Worm (Caenorhabditis elegans) whole organism, midembryonic: Measurements from ENCODE around the gene cux-7.

Experiments
- cog-1 ChIP-seq: sonication (generic microtip); optimal IDR thresholded peaks from 2 replicates; lab custom pipeline; 2016; ENCODE audit warnings: missing genetic modification characterization, missing compliant biosample characterization
- flt-1 ChIP-seq: fragments of 200-800 bp; sonication (Bioruptor generic); IDR thresholded peaks from 2 replicates; pipeline ENCODE4 v1.3.6; 2022; ENCODE audit warnings: missing genetic modification characterization, missing compliant biosample characterization
- med-1 ChIP-seq: sonication (generic microtip); optimal IDR thresholded peaks from 2 replicates; lab custom pipeline; 2017; ENCODE audit warnings: missing genetic modification characterization, mild to moderate bottlenecking, missing compliant biosample characterization, antibody characterized with exemption, missing genetic modification reagents; ENCODE audit not compliant: insufficient read depth
- tab-1 ChIP-seq: fragments of 200-800 bp; sonication (Bioruptor generic); IDR thresholded peaks from 2 replicates; pipeline ENCODE4 v1.3.6; 2022; ENCODE audit warnings: missing genetic modification characterization, missing compliant biosample characterization

DNA sequence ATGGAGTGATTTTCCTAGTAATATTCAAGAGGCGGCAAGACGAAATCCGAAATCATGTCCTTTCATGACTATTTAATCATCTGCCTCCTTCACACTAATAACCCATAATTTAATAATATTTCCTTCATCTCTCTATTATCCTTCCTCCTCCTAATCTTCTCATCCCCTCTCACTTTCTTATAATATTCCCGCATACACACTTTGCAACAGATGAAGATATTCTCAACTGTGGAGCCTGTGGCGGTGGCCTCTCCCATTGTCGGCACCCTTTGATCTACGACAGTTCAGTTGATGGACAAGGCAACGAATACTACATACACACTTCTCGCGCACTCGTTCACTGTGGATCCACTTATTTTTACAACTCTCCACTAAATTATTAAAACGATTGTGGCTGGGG lies 38.0 kb upstream of the cux-7 start:
- TF ChIP-seq tab-1 (no peak), flt-1 (GFP tag; lab: Robert Waterston, UW) (no peak), cog-1 (tag; lab: Kevin White, UChicago) (no peak), med-1 (GFP tag; lab: Kevin White, UChicago) (no peak)
